Worm (Caenorhabditis elegans): ENCODE data around the gene C33D9.13.
A peak's percentile ranks its signal among the peaks of the same experiment; 100 is the strongest.

The C33D9.13 gene

ce11 chrIV:8762471-8762870 lies 22.6 kb downstream of the C33D9.13 start (continued):
- TF ChIP-seq tbx-2 (tag; optimal IDR thresholded peaks at IDR 0.05): no peak
- peak; percentile 52 for TF ChIP-seq snpc-4 (tag; optimal IDR thresholded peaks at IDR 0.05)
- no peak for TF ChIP-seq ceh-9 (tag; optimal IDR thresholded peaks at IDR 0.05)
- no peak for TF ChIP-seq daf-12 (tag; optimal IDR thresholded peaks at IDR 0.05)

DNA sequence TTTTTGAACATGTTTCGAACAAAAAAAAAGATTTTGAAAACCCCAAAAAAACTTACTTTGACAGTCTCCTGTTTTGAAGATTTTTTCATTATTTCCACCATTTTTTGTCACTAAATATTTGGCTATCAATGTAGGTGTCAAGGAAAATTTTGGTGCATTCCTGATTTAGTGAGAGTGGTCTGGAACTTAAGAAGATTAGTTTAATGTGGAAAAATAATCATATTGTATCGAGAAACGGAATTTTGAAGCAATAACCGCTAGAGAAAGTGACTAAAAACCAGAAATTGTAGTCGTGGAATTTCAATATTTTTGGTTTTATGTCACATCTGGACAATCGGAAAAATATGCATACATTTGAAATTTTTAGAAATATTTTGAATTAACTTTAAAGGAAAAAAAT lies 23.2 kb downstream of the C33D9.13 start, which contains the start of the genes F20C5.11 and klp-11:
Gene F20C5.11 (minus strand): TSS at position 101 of the 400 bp plus-strand sequence.
Gene klp-11 (minus strand): TSS at position 171 of the 400 bp plus-strand sequence.
- TF ChIP-seq pha-4 (tag; optimal IDR thresholded peaks at IDR 0.05) (no peak), elt-2 (tag; optimal IDR thresholded peaks at IDR 0.05) (no peak), tbx-2 (tag; optimal IDR thresholded peaks at IDR 0.05) (no peak), daf-12 (tag; optimal IDR thresholded peaks at IDR 0.05) (no peak), fkh-2 (tag; optimal IDR thresholded peaks at IDR 0.05) (no peak), nhr-77 (tag; optimal IDR thresholded peaks at IDR 0.05) (no peak), egl-27 (tag; optimal IDR thresholded peaks at IDR 0.05) (no peak), eor-1 (tag; optimal IDR thresholded peaks at IDR 0.05) (no peak), R02D3.7 (tag; optimal IDR thresholded peaks at IDR 0.05) (no peak), ceh-28 (tag; optimal IDR thresholded peaks at IDR 0.05) (no peak)

DNA sequence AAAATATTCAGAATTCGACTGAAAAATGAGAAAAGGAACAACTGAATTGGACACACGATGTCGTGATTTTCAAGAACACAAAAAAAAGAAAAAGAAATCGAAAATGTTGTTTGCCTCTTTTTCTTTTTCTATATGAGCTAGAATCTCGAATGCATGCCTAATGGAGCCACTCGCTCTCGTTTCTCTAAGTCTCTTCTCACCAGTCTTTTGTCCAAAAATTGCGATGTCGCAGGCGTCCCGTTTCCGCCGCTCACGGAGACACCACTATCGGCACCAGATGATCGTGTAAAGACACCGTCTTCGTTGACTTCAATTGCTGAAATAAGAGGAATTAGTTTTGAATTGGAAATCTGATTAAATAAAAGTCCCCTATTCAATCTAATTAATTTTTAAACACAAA lies 26.5 kb downstream of the C33D9.13 start:
- TF ChIP-seq eor-1 (tag; optimal IDR thresholded peaks at IDR 0.05) (no peak), aly-2 (tag; optimal IDR thresholded peaks at IDR 0.05) (no peak), ztf-4 (tag; optimal IDR thresholded peaks at IDR 0.05) (no peak), mdl-1 (tag; optimal IDR thresholded peaks at IDR 0.05) (no peak), lin-15B (tag; optimal IDR thresholded peaks at IDR 0.05) (peak; percentile 27), ceh-9 (tag; optimal IDR thresholded peaks at IDR 0.05) (no peak), nhr-12 (tag; optimal IDR thresholded peaks at IDR 0.05) (no peak), R02D3.7 (tag; optimal IDR thresholded peaks at IDR 0.05) (no peak), nhr-23 (tag; optimal IDR thresholded peaks at IDR 0.05) (no peak), fkh-2 (tag; optimal IDR thresholded peaks at IDR 0.05) (no peak), mml-1 (tag; optimal IDR thresholded peaks at IDR 0.05) (no peak), nhr-43 (tag; optimal IDR thresholded peaks at IDR 0.05; ENCODE audit: poor library complexity, severe bottlenecking) (no peak), skn-1 (tag; optimal IDR thresholded peaks at IDR 0.05) (no peak), pqm-1 (tag; optimal IDR thresholded peaks at IDR 0.05) (no peak), nhr-11 (tag; optimal IDR thresholded peaks at IDR 0.05) (no peak), ama-1 (optimal IDR thresholded peaks at IDR 0.05) (no peak), nhr-237 (tag; optimal IDR thresholded peaks at IDR 0.05) (no peak), fkh-10 (GFP tag; optimal IDR thresholded peaks at IDR 0.05) (peak; percentile 37), lin-39 (tag; optimal IDR thresholded peaks at IDR 0.05) (peak; percentile 84), egl-5 (tag; optimal IDR thresholded peaks at IDR 0.05) (no peak), fos-1 (tag; optimal IDR thresholded peaks at IDR 0.05) (no peak), snpc-4 (tag; optimal IDR thresholded peaks at IDR 0.05) (no peak), egl-27 (tag; optimal IDR thresholded peaks at IDR 0.05) (no peak), hmg-11 (tag; optimal IDR thresholded peaks at IDR 0.05) (peak; percentile 32), nfya-1 (tag; optimal IDR thresholded peaks at IDR 0.05; ENCODE audit: insufficient read depth) (peak; percentile 66), elt-3 (tag; optimal IDR thresholded peaks at IDR 0.05) (no peak), nhr-76 (tag; optimal IDR thresholded peaks at IDR 0.05) (no peak), ztf-11 (tag; optimal IDR thresholded peaks at IDR 0.05) (no peak), jun-1 (tag; optimal IDR thresholded peaks at IDR 0.05) (no peak), zag-1 (tag; optimal IDR thresholded peaks at IDR 0.05) (no peak), daf-12 (tag; optimal IDR thresholded peaks at IDR 0.05) (no peak), ceh-82 (tag; optimal IDR thresholded peaks at IDR 0.05) (no peak), nhr-67 (tag; optimal IDR thresholded peaks at IDR 0.05) (no peak), sea-2 (GFP tag; optimal IDR thresholded peaks at IDR 0.05) (no peak), ceh-28 (tag; optimal IDR thresholded peaks at IDR 0.05) (no peak), nhr-25 (tag; optimal IDR thresholded peaks at IDR 0.05) (no peak), tbx-2 (tag; optimal IDR thresholded peaks at IDR 0.05) (no peak), elt-2 (tag; optimal IDR thresholded peaks at IDR 0.05) (peak; percentile 17), unc-62 (GFP tag; optimal IDR thresholded peaks at IDR 0.05) (no peak), ceh-16 (tag; optimal IDR thresholded peaks at IDR 0.05) (no peak), ZK546.5 (tag; optimal IDR thresholded peaks at IDR 0.05) (no peak), nhr-28 (tag; optimal IDR thresholded peaks at IDR 0.05) (no peak), unc-39 (tag; optimal IDR thresholded peaks at IDR 0.05) (no peak), elt-1 (tag; optimal IDR thresholded peaks at IDR 0.05) (no peak), nhr-77 (tag; optimal IDR thresholded peaks at IDR 0.05) (no peak), lsy-12 (tag; optimal IDR thresholded peaks at IDR 0.05) (no peak), pha-4 (tag; optimal IDR thresholded peaks at IDR 0.05) (peak; percentile 4)
